Worm (Caenorhabditis elegans) whole organism, late embryonic: ENCODE results near the gene F36D3.5.

Source experiments
- ceh-9 ChIP-seq: sonication (generic microtip); optimal IDR thresholded peaks from 2 replicates; lab custom pipeline; 2016; ENCODE audit warnings: mild to moderate bottlenecking, missing genetic modification characterization, inconsistent platforms, missing compliant biosample characterization
- elt-2 ChIP-seq: sonication (generic microtip); optimal IDR thresholded peaks from 2 replicates; lab custom pipeline; 2016; ENCODE audit warnings: missing genetic modification reagents, missing genetic modification characterization, missing compliant biosample characterization
- ets-4 ChIP-seq: sonication (generic microtip); optimal IDR thresholded peaks from 2 replicates; lab custom pipeline; 2016; ENCODE audit warnings: missing genetic modification characterization, missing compliant biosample characterization
- pqm-1 ChIP-seq: sonication (generic microtip); optimal IDR thresholded peaks from 2 replicates; lab custom pipeline; 2016; ENCODE audit warnings: missing genetic modification characterization, missing compliant biosample characterization
- unc-55 ChIP-seq: sonication (generic microtip); optimal IDR thresholded peaks from 2 replicates; lab custom pipeline; 2017; ENCODE audit warnings: missing biosample characterization, missing genetic modification reagents, missing genetic modification characterization

DNA sequence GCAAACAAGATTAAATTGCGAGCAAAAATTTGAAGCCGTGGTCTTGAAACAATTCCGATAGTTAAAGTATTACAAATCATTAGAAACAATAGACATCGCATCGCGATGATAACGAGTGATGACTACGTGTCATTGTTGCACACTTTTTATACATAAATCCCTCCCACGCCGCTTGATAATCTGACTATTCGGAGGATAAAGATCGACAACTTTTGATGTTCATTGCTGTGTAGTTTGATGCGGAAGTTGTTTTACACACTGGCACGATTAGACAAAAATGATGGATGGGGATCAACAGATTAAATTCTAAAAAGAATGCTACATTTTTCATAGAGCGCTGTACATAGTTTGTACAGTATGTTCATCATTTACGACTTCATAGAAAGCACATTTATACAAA lies 35.8 kb downstream of the F36D3.5 start, which contains the start of gene T08G3.11:
- TF ChIP-seq elt-2 (tag; lab: Kevin White, UChicago) (no peak), ceh-9 (tag; lab: Kevin White, UChicago) (no peak), ets-4 (no peak), unc-55 (GFP tag; lab: Kevin White, UChicago) (no peak), pqm-1 (no peak)
